Worm (Caenorhabditis elegans) whole organism, L3 larva: Measurements from ENCODE around the gene srsx-32.

Source experiments
- aly-2 ChIP-seq: fragments of 150-350 bp; optimal IDR thresholded peaks from 2 replicates; lab custom pipeline; 2014; ENCODE audit warnings: missing biosample characterization, missing genetic modification characterization
- ama-1 ChIP-seq: fragments of 150-350 bp; optimal IDR thresholded peaks from 2 replicates; lab custom pipeline; 2018
- mml-1 ChIP-seq: fragments of 150-350 bp; sonication (generic microtip); optimal IDR thresholded peaks from 3 replicates; lab custom pipeline; 2014; ENCODE audit warnings: missing biosample characterization, missing genetic modification characterization
- nhr-11 ChIP-seq: fragments of 150-350 bp; optimal IDR thresholded peaks from 2 replicates; lab custom pipeline; 2014; ENCODE audit warnings: missing biosample characterization, missing genetic modification characterization
- nhr-25 ChIP-seq: sonication (generic microtip); optimal IDR thresholded peaks from 2 replicates; lab custom pipeline; 2017; ENCODE audit warnings: missing biosample characterization, missing genetic modification characterization
- nhr-76 ChIP-seq: fragments of 150-350 bp; sonication (generic microtip); optimal IDR thresholded peaks from 5 replicates; lab custom pipeline; 2014; ENCODE audit warnings: missing biosample characterization, missing genetic modification characterization
- tbx-2 ChIP-seq: sonication (generic microtip); optimal IDR thresholded peaks from 2 replicates; lab custom pipeline; 2016; ENCODE audit warnings: mild to moderate bottlenecking, missing genetic modification characterization, missing compliant biosample characterization
- unc-62 ChIP-seq: fragments of 150-350 bp; sonication (generic microtip); optimal IDR thresholded peaks from 4 replicates; lab custom pipeline; 2014; ENCODE audit warnings: missing biosample characterization, missing genetic modification reagents, missing genetic modification characterization
- ztf-11 ChIP-seq: fragments of 150-350 bp; optimal IDR thresholded peaks from 2 replicates; lab custom pipeline; 2014; ENCODE audit warnings: missing biosample characterization, missing genetic modification characterization

- TF ChIP-seq ama-1 (lab: Kevin White, UChicago) = no peak
- TF ChIP-seq ztf-11 (tag; lab: Kevin White, UChicago) = no peak
- no peak for TF ChIP-seq nhr-76 (tag; lab: Kevin White, UChicago)
- no peak for TF ChIP-seq mml-1
- TF ChIP-seq unc-62 (GFP tag; lab: Kevin White, UChicago) = no peak
- TF ChIP-seq aly-2 (tag; lab: Kevin White, UChicago) = no peak
- no peak for TF ChIP-seq tbx-2
- TF ChIP-seq nhr-11 = no peak
- no peak for TF ChIP-seq nhr-25
Observed at ce11 chrV:6985943-6986342, 31.2 kb upstream of the srsx-32 start, which contains the start of gene nhr-163.
